Fruit fly (Drosophila melanogaster): ENCODE measurements around the gene Srrm1.

Gene Srrm1

dm6 chr3L:13062746-13063145 lies 26.1 kb downstream of the Srrm1 start, which contains the start of gene CG34429:
Gene CG34429 (plus strand): TSS chr3L:13063046.
- no peak for TF ChIP-seq noc (tag; optimal IDR thresholded peaks at IDR 0.05)

- TF ChIP-seq noc (tag; optimal IDR thresholded peaks at IDR 0.05): no peak
Observed at dm6 chr3L:13064346-13064745, 27.7 kb downstream of the Srrm1 start.

- no peak for TF ChIP-seq noc (tag; optimal IDR thresholded peaks at IDR 0.05)
Observed at dm6 chr3L:13064935-13065334, 28.3 kb downstream of the Srrm1 start.

- no peak for TF ChIP-seq noc (tag; optimal IDR thresholded peaks at IDR 0.05)
Observed at dm6 chr3L:13065619-13066018, 29.0 kb downstream of the Srrm1 start.

dm6 chr3L:13066220-13066619 lies 29.6 kb downstream of the Srrm1 start:
- TF ChIP-seq noc (tag; optimal IDR thresholded peaks at IDR 0.05): no peak

- TF ChIP-seq noc (tag; optimal IDR thresholded peaks at IDR 0.05): no peak
Observed at dm6 chr3L:13068293-13068692, 31.7 kb downstream of the Srrm1 start.

dm6 chr3L:13074084-13074624 lies 37.5 kb downstream of the Srrm1 start:
- TF ChIP-seq noc (tag; optimal IDR thresholded peaks at IDR 0.05): no peak

- TF ChIP-seq noc (tag; optimal IDR thresholded peaks at IDR 0.05): no peak
Observed at dm6 chr3L:13077326-13077725, 40.7 kb downstream of the Srrm1 start.

- no peak for TF ChIP-seq noc (tag; optimal IDR thresholded peaks at IDR 0.05)
Observed at dm6 chr3L:13080418-13080817, 43.8 kb downstream of the Srrm1 start.

dm6 chr3L:13081284-13081937 lies 44.8 kb downstream of the Srrm1 start:
- no peak for TF ChIP-seq noc (tag; optimal IDR thresholded peaks at IDR 0.05)

dm6 chr3L:13083432-13083831 lies 46.8 kb downstream of the Srrm1 start:
- TF ChIP-seq noc (tag; optimal IDR thresholded peaks at IDR 0.05): no peak

- no peak for TF ChIP-seq noc (tag; optimal IDR thresholded peaks at IDR 0.05)
Observed at dm6 chr3L:13084477-13084876, 47.9 kb downstream of the Srrm1 start.

dm6 chr3L:13087189-13087588 lies 50.6 kb downstream of the Srrm1 start, which contains the start of gene CG17300:
Gene CG17300 (minus strand): TSS chr3L:13087289.
- no peak for TF ChIP-seq noc (tag; optimal IDR thresholded peaks at IDR 0.05)

dm6 chr3L:13089869-13090268 lies 53.2 kb downstream of the Srrm1 start, which contains the start of gene CG11251:
Gene CG11251 (minus strand): TSS chr3L:13089969.
- TF ChIP-seq noc (tag; optimal IDR thresholded peaks at IDR 0.05): no peak

Data from whole organism, larva.